Worm (Caenorhabditis elegans): ENCODE results near the gene T21C9.6.

T21C9.6 gene

DNA sequence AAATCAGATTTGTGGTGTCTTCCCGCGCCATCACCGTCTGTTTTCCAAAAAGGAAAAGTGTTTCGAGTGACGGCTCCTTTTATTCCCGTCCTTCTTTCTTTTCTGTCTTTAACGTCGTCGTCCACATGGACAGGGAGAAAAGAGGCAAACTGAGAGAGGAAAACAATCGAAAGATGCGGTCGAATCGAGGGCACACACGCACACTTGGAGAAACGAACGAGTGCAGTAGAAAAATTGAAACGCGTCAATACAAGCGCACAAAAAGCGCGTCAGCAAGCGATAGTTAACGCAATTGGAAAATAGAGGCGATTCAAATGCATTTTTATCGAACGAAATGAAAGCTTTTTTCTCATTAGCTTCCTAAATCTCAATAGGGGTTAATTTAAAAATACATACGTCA, 44.9 kb upstream of the T21C9.6 start (continued):
- no peak; the same call in 1 of the 2 replicates for TF ChIP-seq madf-9 (GFP tag; conservative IDR thresholded peaks at IDR 0.05)
- TF ChIP-seq ztf-7 (tag; optimal IDR thresholded peaks at IDR 0.05) = peak; percentile 85
- TF ChIP-seq zfp-3 (GFP tag; conservative IDR thresholded peaks at IDR 0.05) = no peak
- peak; percentile 64; the same call in 1 of the 2 replicates for TF ChIP-seq tra-1 (GFP tag; IDR thresholded peaks at IDR 0.05)
- TF ChIP-seq F26F4.8 (GFP tag; conservative IDR thresholded peaks at IDR 0.05) = no peak
- peak; percentile 17 for TF ChIP-seq jun-1 (tag; optimal IDR thresholded peaks at IDR 0.05)
- peak; percentile 66; the same call in 1 of the 2 replicates for TF ChIP-seq egl-43 (GFP tag; IDR thresholded peaks at IDR 0.05)
- peak; percentile 38 for TF ChIP-seq snpc-4 (tag; optimal IDR thresholded peaks at IDR 0.05)
- peak; percentile 62 for TF ChIP-seq spr-3 (GFP tag; optimal IDR thresholded peaks at IDR 0.05)
- peak; percentile 8 for TF ChIP-seq lin-15B (tag; optimal IDR thresholded peaks at IDR 0.05)
- TF ChIP-seq dmd-9 (GFP tag; IDR thresholded peaks at IDR 0.05) = 0 out of 2 replicates have a peak, but pooled peaks have one; percentile 35
- peak; percentile 44 for TF ChIP-seq ceh-28 (tag; optimal IDR thresholded peaks at IDR 0.05)
- TF ChIP-seq mep-1 (tag; optimal IDR thresholded peaks at IDR 0.05) = peak; percentile 94
- TF ChIP-seq daf-16 (GFP tag; optimal IDR thresholded peaks at IDR 0.05) = peak in 1 of 2 experiments; percentile 71
- TF ChIP-seq daf-16 (tag; optimal IDR thresholded peaks at IDR 0.05) = peak; percentile 66
- TF ChIP-seq lin-39 (tag; optimal IDR thresholded peaks at IDR 0.05) = no peak
- no peak for TF ChIP-seq egl-27 (tag; optimal IDR thresholded peaks at IDR 0.05)
- TF ChIP-seq zfp-2 (tag; optimal IDR thresholded peaks at IDR 0.05) = peak; percentile 6
- 0 out of 2 replicates have a peak, but pooled peaks have one; percentile 55 for TF ChIP-seq lin-29 (GFP tag; IDR thresholded peaks at IDR 0.05)
- TF ChIP-seq dpl-1 (GFP tag; optimal IDR thresholded peaks at IDR 0.05) = peak; percentile 96
- peak; percentile 93 for TF ChIP-seq rbr-2 (tag; optimal IDR thresholded peaks at IDR 0.05)
- TF ChIP-seq nhr-76 (tag; optimal IDR thresholded peaks at IDR 0.05) = no peak
- no peak for TF ChIP-seq sdz-12 (GFP tag; optimal IDR thresholded peaks at IDR 0.05)
- peak; percentile 87 for TF ChIP-seq hlh-30 (tag; optimal IDR thresholded peaks at IDR 0.05; ENCODE audit: insufficient read depth)
- TF ChIP-seq daf-19 (GFP tag; conservative IDR thresholded peaks at IDR 0.05) = peak; percentile 86
- TF ChIP-seq mdt-29 (GFP tag; IDR thresholded peaks at IDR 0.05) = no peak
- no peak for TF ChIP-seq tag-97 (GFP tag; IDR thresholded peaks at IDR 0.05)
- TF ChIP-seq fkh-10 (GFP tag; optimal IDR thresholded peaks at IDR 0.05) = peak; percentile 98
- TF ChIP-seq daf-12 (tag; optimal IDR thresholded peaks at IDR 0.05) = no peak
- TF ChIP-seq Y48G9A.11 (GFP tag; IDR thresholded peaks at IDR 0.05) = no peak
- TF ChIP-seq lim-7 (GFP tag; IDR thresholded peaks at IDR 0.05) = no peak
- TF ChIP-seq zag-1 (tag; optimal IDR thresholded peaks at IDR 0.05) = no peak
- no peak for TF ChIP-seq R02D3.7 (tag; optimal IDR thresholded peaks at IDR 0.05)
- peak; percentile 76 for TF ChIP-seq ceh-20 (GFP tag; IDR thresholded peaks at IDR 0.05)
- no peak for TF ChIP-seq ceh-44 (GFP tag; IDR thresholded peaks at IDR 0.05)
- TF ChIP-seq lsy-2 (tag; optimal IDR thresholded peaks at IDR 0.05) = peak; percentile 75 to 93
- peak; percentile 46 for TF ChIP-seq unc-130 (GFP tag; optimal IDR thresholded peaks at IDR 0.05)
- peak; percentile 89 for TF ChIP-seq T26A8.4 (GFP tag; IDR thresholded peaks at IDR 0.05)
- no peak for TF ChIP-seq aly-2 (tag; optimal IDR thresholded peaks at IDR 0.05)
- TF ChIP-seq snpc-1.2 (GFP tag; IDR thresholded peaks at IDR 0.05) = no peak
- TF ChIP-seq zip-11 (GFP tag; IDR thresholded peaks at IDR 0.05) = no peak
- 0 out of 2 replicates have a peak, but pooled peaks have one; percentile 29 for TF ChIP-seq lin-1 (GFP tag; IDR thresholded peaks at IDR 0.05)
- TF ChIP-seq nhr-28 (tag; optimal IDR thresholded peaks at IDR 0.05) = peak; percentile 90
- no peak for TF ChIP-seq nhr-41 (GFP tag; IDR thresholded peaks at IDR 0.05)
- peak; percentile 77 for TF ChIP-seq nhr-77 (tag; optimal IDR thresholded peaks at IDR 0.05)
- no peak for TF ChIP-seq Y75B8A.6 (GFP tag; IDR thresholded peaks at IDR 0.05)
- TF ChIP-seq nhr-42 (GFP tag; IDR thresholded peaks at IDR 0.05) = peak; percentile 71; the same call in 1 of the 2 replicates
- TF ChIP-seq attf-4 (tag; optimal IDR thresholded peaks at IDR 0.05) = no peak
- TF ChIP-seq php-3 (GFP tag; IDR thresholded peaks at IDR 0.05) = peak; percentile 33; the same call in 1 of the 2 replicates
- peak; percentile 66 for TF ChIP-seq F10B5.3 (tag; optimal IDR thresholded peaks at IDR 0.05)
- TF ChIP-seq aha-1 (tag) = peak; percentile 96
- peak; percentile 85 for TF ChIP-seq F37D6.2 (tag; optimal IDR thresholded peaks at IDR 0.05)
- peak; percentile 83 for TF ChIP-seq ama-1 (optimal IDR thresholded peaks at IDR 0.05)

Data from whole organism, L4 larva.